Fruit fly (Drosophila melanogaster): Measurements from ENCODE around the gene CAH3.

DNA sequence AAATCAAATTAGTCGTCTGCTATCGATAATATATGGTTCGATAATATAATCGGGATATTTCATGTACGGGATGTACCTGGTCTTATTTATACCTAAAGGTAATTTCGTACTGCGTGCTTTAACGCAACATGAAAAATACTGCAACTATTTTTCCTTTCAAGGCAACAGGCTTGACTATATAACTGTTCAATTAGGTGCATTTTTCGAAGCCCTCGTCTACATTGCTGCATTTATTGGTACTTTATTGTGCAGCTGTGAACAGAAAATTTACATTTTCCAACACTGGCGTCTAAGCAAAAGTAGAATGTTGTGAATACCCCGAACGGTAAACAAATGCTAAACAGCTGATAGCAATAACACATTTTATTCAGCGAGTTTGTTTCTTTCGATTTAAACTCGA is 9.0 kb downstream of the CAH3 start, which contains the start of the genes Ppt1 and Ogg1:
- TF ChIP-seq pan (optimal IDR thresholded peaks at IDR 0.05) = no peak
- no peak for TF ChIP-seq usp (GFP tag; optimal IDR thresholded peaks at IDR 0.05)
- no peak for TF ChIP-seq CG8478 (optimal IDR thresholded peaks at IDR 0.05)
- TF ChIP-seq psq (optimal IDR thresholded peaks at IDR 0.05) = no peak
